Fruit fly (Drosophila melanogaster) whole organism, prepupa: ENCODE data around the gene Sbf.

Source experiments
- CG1621 ChIP-seq: fragments of 200-800 bp; sonication (Bioruptor generic); optimal IDR thresholded peaks from 3 replicates; lab custom pipeline; 2018; ENCODE audit warnings: missing biosample characterization, mild to moderate bottlenecking, missing genetic modification characterization
- CG6163 ChIP-seq: fragments of 200-800 bp; sonication (Bioruptor generic); IDR thresholded peaks from 3 replicates; pipeline ENCODE4 v1.3.6; 2022; ENCODE audit warnings: missing biosample characterization, missing genetic modification characterization
- CG8119 ChIP-seq: fragments of 200-800 bp; sonication (Bioruptor generic); IDR thresholded peaks from 3 replicates; pipeline ENCODE4 v1.3.6; 2022; ENCODE audit warnings: missing biosample characterization, missing genetic modification characterization
- CG8319 ChIP-seq: fragments of 200-800 bp; sonication (Bioruptor generic); optimal IDR thresholded peaks from 3 replicates; lab custom pipeline; 2016; ENCODE audit warnings: missing biosample characterization, missing genetic modification characterization
- Ets96B ChIP-seq: fragments of 200-800 bp; optimal IDR thresholded peaks from 2 replicates; lab custom pipeline; 2019; ENCODE audit warnings: missing biosample characterization, mild to moderate bottlenecking, missing genetic modification characterization, moderate library complexity
- Gug ChIP-seq: fragments of 200-800 bp; sonication (Bioruptor generic); IDR thresholded peaks from 2 replicates; pipeline ENCODE4 v1.3.6; 2022; ENCODE audit warnings: missing biosample characterization, missing genetic modification characterization
- Hr39 ChIP-seq: fragments of 200-800 bp; sonication (Bioruptor generic); optimal IDR thresholded peaks from 2 replicates; lab custom pipeline; 2016; ENCODE audit warnings: missing biosample characterization, missing genetic modification characterization
- Lpt ChIP-seq: fragments of 200-800 bp; sonication (Bioruptor generic); optimal IDR thresholded peaks from 3 replicates; lab custom pipeline; 2016; ENCODE audit warnings: missing biosample characterization, missing genetic modification characterization
- Sox15 ChIP-seq: fragments of 200-800 bp; sonication (Bioruptor generic); optimal IDR thresholded peaks from 3 replicates; lab custom pipeline; 2016; ENCODE audit warnings: missing biosample characterization, missing genetic modification characterization
- esn ChIP-seq: fragments of 200-800 bp; sonication (Bioruptor generic); optimal IDR thresholded peaks from 2 replicates; lab custom pipeline; 2016; ENCODE audit warnings: missing biosample characterization, mild to moderate bottlenecking, missing genetic modification characterization, moderate library complexity
- pdm3 ChIP-seq: fragments of 200-800 bp; sonication (Bioruptor generic); optimal IDR thresholded peaks from 3 replicates; lab custom pipeline; 2016; ENCODE audit warnings: missing biosample characterization, missing genetic modification characterization
- vri ChIP-seq: fragments of 200-800 bp; sonication (Bioruptor generic); optimal IDR thresholded peaks from 3 replicates; lab custom pipeline; 2016; ENCODE audit warnings: missing biosample characterization, mild to moderate bottlenecking, missing genetic modification characterization

dm6 chr3R:11830757-11831586 lies 34.2 kb upstream of the Sbf start:
- 0 out of 2 replicates have a peak, but pooled peaks have one; percentile 10 for TF ChIP-seq Gug (GFP tag; lab: Robert Waterston, UW)
- TF ChIP-seq vri (GFP tag; lab: Kevin White, UChicago) = no peak
- no peak for TF ChIP-seq Hr39
- no peak for TF ChIP-seq Lpt (GFP tag; lab: Kevin White, UChicago)
- TF ChIP-seq Ets96B = no peak
- peak; percentile 9; the same call in 1 of the 3 replicates for TF ChIP-seq CG6163
- TF ChIP-seq esn = no peak
- TF ChIP-seq pdm3 = no peak
- TF ChIP-seq CG1621 (tag; lab: Kevin White, UChicago) = no peak
- no peak for TF ChIP-seq Sox15 (GFP tag; lab: Kevin White, UChicago)
- no peak for TF ChIP-seq CG8319 (GFP tag; lab: Kevin White, UChicago)
- TF ChIP-seq CG8119 (GFP tag; lab: Robert Waterston, UW) = peak; percentile 16; the same call in 1 of the 3 replicates
